Fruit fly (Drosophila melanogaster): ENCODE results near the gene Argp.

DNA sequence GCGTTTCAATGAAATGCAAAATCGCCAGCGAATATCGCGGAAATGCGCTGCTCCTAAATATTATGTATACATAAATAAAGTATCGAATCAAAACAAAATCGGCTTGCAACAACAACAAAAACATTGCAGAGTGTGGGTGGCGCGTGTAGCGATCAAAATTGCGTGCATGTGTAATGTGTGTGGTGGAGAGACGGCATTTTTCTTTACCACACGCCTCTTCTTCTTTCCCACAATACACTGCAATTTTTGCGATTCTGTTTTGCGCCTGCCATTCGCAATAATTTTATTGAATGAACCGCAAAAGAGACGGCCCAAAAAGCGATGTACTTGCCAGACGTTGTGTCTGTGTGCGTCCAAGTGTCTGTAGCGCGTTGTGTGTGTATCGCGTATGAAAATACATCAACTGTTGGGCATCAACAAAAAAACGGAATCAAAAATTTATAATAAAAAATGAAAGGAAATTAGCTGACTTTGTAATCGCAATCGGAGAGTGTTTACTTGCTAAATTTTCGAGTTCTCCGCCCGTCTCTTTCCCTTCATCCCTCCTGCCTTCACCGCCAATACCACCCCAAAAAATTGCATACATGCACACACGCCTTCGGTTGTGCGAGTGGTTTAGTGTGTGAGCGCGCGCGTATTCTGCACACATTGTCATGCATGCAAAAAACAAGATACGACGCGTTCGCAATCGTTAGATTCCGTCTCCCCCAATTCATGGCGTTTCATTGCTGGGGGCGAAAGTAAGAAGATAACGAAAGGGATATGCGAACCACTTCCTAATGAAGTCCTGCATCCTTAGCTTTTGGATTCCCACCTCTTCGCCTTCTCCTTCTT, 25.0 kb downstream of the Argp start:
- no peak for TF ChIP-seq CG8478 (optimal IDR thresholded peaks at IDR 0.05)
- TF ChIP-seq pan (optimal IDR thresholded peaks at IDR 0.05) = no peak
- peak; percentile 44 for TF ChIP-seq psq (optimal IDR thresholded peaks at IDR 0.05)
- TF ChIP-seq usp (GFP tag; optimal IDR thresholded peaks at IDR 0.05) = no peak
- no peak for TF ChIP-seq EcR (GFP tag; optimal IDR thresholded peaks at IDR 0.05)
- TF ChIP-seq Dll (optimal IDR thresholded peaks at IDR 0.05) = no peak

Data from whole organism.